Worm (Caenorhabditis elegans): ENCODE data around the gene ZK622.1.

ce11 chrII:5332345-5333124 is 38.9 kb downstream of the ZK622.1 start:
- no peak for TF ChIP-seq sdc-2 (tag; optimal IDR thresholded peaks at IDR 0.05)
- no peak for TF ChIP-seq ama-1 (optimal IDR thresholded peaks at IDR 0.05)
- no peak for TF ChIP-seq pag-3 (tag; optimal IDR thresholded peaks at IDR 0.05; ENCODE audit: borderline replicate concordance)
- no peak for TF ChIP-seq hlh-6 (tag; optimal IDR thresholded peaks at IDR 0.05)
- no peak for TF ChIP-seq ceh-22 (tag; optimal IDR thresholded peaks at IDR 0.05)
- TF ChIP-seq syd-9 (tag; optimal IDR thresholded peaks at IDR 0.05), result no peak

Data from whole organism, late embryonic.